Worm (Caenorhabditis elegans) whole organism, young adult: ENCODE measurements around the gene E01B7.2.

ENCODE experiments used
- B0035.1 ChIP-seq: sonication (generic microtip); optimal IDR thresholded peaks from 2 replicates; lab custom pipeline; 2016; ENCODE audit warnings: missing genetic modification characterization, mild to moderate bottlenecking, missing compliant biosample characterization, missing genotype, missing genetic modification reagents
- ama-1 ChIP-seq, 3 experiments: fragments of 150-350 bp in 1 of 3; sonication (generic microtip) in 2 of 3; optimal IDR thresholded peaks; 2 replicates each; lab custom pipeline; 2014 to 2018; ENCODE audit warnings: missing biosample characterization in 2 of 3, missing genetic modification characterization in 2 of 3, missing genetic modification reagents in 2 of 3
- ceh-27 ChIP-seq: fragments of 200-800 bp; sonication (Bioruptor generic); optimal IDR thresholded peaks from 2 replicates; lab custom pipeline; 2018; ENCODE audit warnings: mild to moderate bottlenecking, missing genetic modification characterization, moderate library complexity, missing compliant biosample characterization
- gei-17 ChIP-seq: fragments of 200-800 bp; sonication (Bioruptor generic); optimal IDR thresholded peaks from 2 replicates; lab custom pipeline; 2018; ENCODE audit warnings: mild to moderate bottlenecking, missing genetic modification characterization, missing compliant biosample characterization
- him-1 ChIP-seq: sonication (generic microtip); optimal IDR thresholded peaks from 2 replicates; lab custom pipeline; 2016; ENCODE audit warnings: missing genotype, missing genetic modification reagents, missing genetic modification characterization, missing compliant biosample characterization

ce11 chrV:17947266-17947665, 25.7 kb downstream of the E01B7.2 start:
- no peak for TF ChIP-seq gei-17 (GFP tag; lab: Kevin White, UChicago)
- TF ChIP-seq ceh-27 (GFP tag; lab: Kevin White, UChicago) = no peak
- no peak for TF ChIP-seq ama-1 (optimal IDR thresholded peaks at IDR 0.05; lab: Kevin White, UChicago)
- TF ChIP-seq ama-1 (GFP tag; optimal IDR thresholded peaks at IDR 0.05; lab: Kevin White, UChicago) = no peak
- TF ChIP-seq B0035.1 (tag; lab: Kevin White, UChicago) = no peak
- TF ChIP-seq him-1 (tag; lab: Kevin White, UChicago) = no peak
